Worm (Caenorhabditis elegans) whole organism, midembryonic: Measurements from ENCODE around the gene cest-5.1.

Experiments used
- T22C8.4 ChIP-seq: fragments of 200-800 bp; sonication (Bioruptor generic); IDR thresholded peaks from 2 replicates; pipeline ENCODE4 v1.3.6; 2022; ENCODE audit warnings: missing genetic modification characterization, missing compliant biosample characterization
- cog-1 ChIP-seq: sonication (generic microtip); optimal IDR thresholded peaks from 2 replicates; lab custom pipeline; 2016; ENCODE audit warnings: missing genetic modification characterization, missing compliant biosample characterization
- flt-1 ChIP-seq: fragments of 200-800 bp; sonication (Bioruptor generic); IDR thresholded peaks from 2 replicates; pipeline ENCODE4 v1.3.6; 2022; ENCODE audit warnings: missing genetic modification characterization, missing compliant biosample characterization
- klf-2 ChIP-seq: fragments of 200-800 bp; sonication (Bioruptor generic); conservative IDR thresholded peaks from 2 replicates; pipeline ENCODE4 v1.3.6; 2022; ENCODE audit warnings: missing genetic modification reagents, missing genetic modification characterization, missing compliant biosample characterization
- med-1 ChIP-seq: sonication (generic microtip); optimal IDR thresholded peaks from 2 replicates; lab custom pipeline; 2017; ENCODE audit warnings: missing genetic modification characterization, mild to moderate bottlenecking, missing compliant biosample characterization, antibody characterized with exemption, missing genetic modification reagents; ENCODE audit not compliant: insufficient read depth
- ref-1 ChIP-seq: fragments of 200-800 bp; sonication (Bioruptor generic); conservative IDR thresholded peaks from 2 replicates; pipeline ENCODE4 v1.3.6; 2022; ENCODE audit warnings: missing genetic modification reagents, missing genetic modification characterization, missing compliant biosample characterization
- tab-1 ChIP-seq: fragments of 200-800 bp; sonication (Bioruptor generic); IDR thresholded peaks from 2 replicates; pipeline ENCODE4 v1.3.6; 2022; ENCODE audit warnings: missing genetic modification characterization, missing compliant biosample characterization
- ztf-23 ChIP-seq: fragments of 200-800 bp; sonication (Bioruptor generic); IDR thresholded peaks from 2 replicates; pipeline ENCODE4 v1.3.6; 2022; ENCODE audit warnings: missing genetic modification reagents, missing genetic modification characterization, missing compliant biosample characterization
- ztf-29 ChIP-seq: fragments of 200-800 bp; sonication (Bioruptor generic); IDR thresholded peaks from 2 replicates; pipeline ENCODE4 v1.3.6; 2022; ENCODE audit warnings: missing genetic modification reagents, missing genetic modification characterization, missing compliant biosample characterization

Gene cest-5.1

DNA sequence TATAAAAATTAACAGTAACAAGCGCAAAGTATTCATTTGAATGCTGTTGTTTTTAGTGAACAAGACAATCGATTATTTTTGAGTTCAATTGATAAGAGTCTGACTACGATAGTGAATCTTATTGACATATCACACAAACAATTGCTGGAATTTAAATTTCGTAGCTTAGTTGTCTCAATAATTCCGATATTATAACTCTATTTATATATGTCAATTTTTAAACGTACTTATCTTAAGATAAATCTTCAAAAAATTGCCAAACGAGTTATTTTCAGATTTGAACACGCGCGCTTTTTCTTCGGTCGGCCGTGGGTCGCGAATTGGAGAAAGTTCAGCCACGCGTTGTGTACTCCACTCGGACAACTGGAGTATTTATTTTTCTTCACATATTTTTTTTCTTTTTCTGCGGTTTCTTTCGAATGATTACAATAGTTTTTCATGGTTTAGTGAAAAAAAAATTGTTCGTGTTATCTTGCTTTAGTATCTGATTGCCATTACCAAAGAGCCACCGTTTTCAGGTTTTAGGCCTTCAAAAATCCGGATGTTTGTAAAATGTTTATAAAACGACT lies at the start of gene cest-5.1, which contains the start of gene C01B10.9:
Gene cest-5.1 (minus strand): TSS at position 51 of the 569 bp plus-strand sequence.
Gene C01B10.9 (plus strand): TSS at position 519 of the 569 bp plus-strand sequence.
- peak; percentile 9 for TF ChIP-seq cog-1
- TF ChIP-seq klf-2 (GFP tag; lab: Robert Waterston, UW): no peak
- no peak; the same call in 1 of the 2 replicates for TF ChIP-seq flt-1 (GFP tag; lab: Robert Waterston, UW)
- TF ChIP-seq med-1: no peak
- no peak for TF ChIP-seq ztf-29 (GFP tag; lab: Robert Waterston, UW)
- no peak for TF ChIP-seq ztf-23 (GFP tag; lab: Robert Waterston, UW)
- no peak for TF ChIP-seq tab-1 (GFP tag; lab: Robert Waterston, UW)
- no peak for TF ChIP-seq ref-1 (GFP tag; lab: Robert Waterston, UW)
- TF ChIP-seq T22C8.4: 0 out of 2 replicates have a peak, but pooled peaks have one; percentile 27

ce11 chrIV:6667898-6668297 lies 36.3 kb upstream of the cest-5.1 start, which contains the start of gene Y73B6A.1:
TSS of gene Y73B6A.1 (minus strand) at chrIV:6667998.
- TF ChIP-seq tab-1 (GFP tag; lab: Robert Waterston, UW) (no peak), klf-2 (GFP tag; lab: Robert Waterston, UW) (no peak), cog-1 (no peak), ztf-29 (GFP tag; lab: Robert Waterston, UW) (no peak), ref-1 (GFP tag; lab: Robert Waterston, UW) (no peak), ztf-23 (GFP tag; lab: Robert Waterston, UW) (no peak), flt-1 (GFP tag; lab: Robert Waterston, UW) (no peak), med-1 (no peak), T22C8.4 (no peak)

DNA sequence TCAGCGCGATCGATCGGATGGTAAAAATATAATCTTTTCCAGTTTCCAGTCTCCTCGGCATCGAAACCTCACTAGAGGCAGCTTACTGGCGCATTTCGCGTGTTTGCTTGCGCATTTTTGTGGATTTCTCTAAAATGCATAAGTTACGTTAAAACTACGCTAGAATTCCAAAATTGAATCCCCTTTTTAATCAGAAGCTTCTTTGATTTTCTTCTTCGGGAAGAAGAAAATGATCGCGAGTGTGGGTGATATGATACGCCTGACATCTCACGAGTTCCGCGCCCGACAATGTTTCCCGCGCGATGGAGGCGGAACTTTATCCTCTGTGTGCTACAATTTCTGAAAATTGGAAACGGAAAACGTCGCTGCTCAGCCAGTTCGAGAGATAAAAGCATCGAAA lies 32.8 kb upstream of the cest-5.1 start:
- TF ChIP-seq tab-1 (GFP tag; lab: Robert Waterston, UW) (no peak), T22C8.4 (no peak), flt-1 (GFP tag; lab: Robert Waterston, UW) (no peak), ztf-23 (GFP tag; lab: Robert Waterston, UW) (no peak), klf-2 (GFP tag; lab: Robert Waterston, UW) (no peak), cog-1 (no peak), ref-1 (GFP tag; lab: Robert Waterston, UW) (no peak), ztf-29 (GFP tag; lab: Robert Waterston, UW) (no peak), med-1 (no peak)

ce11 chrIV:6657519-6658031 lies 26.0 kb upstream of the cest-5.1 start, which contains the start of gene C01B10.11:
TSS of gene C01B10.11 (plus strand) at chrIV:6657981.
- no peak for TF ChIP-seq cog-1
- TF ChIP-seq tab-1 (GFP tag; lab: Robert Waterston, UW): no peak
- no peak for TF ChIP-seq med-1
- no peak for TF ChIP-seq ztf-23 (GFP tag; lab: Robert Waterston, UW)
- no peak for TF ChIP-seq klf-2 (GFP tag; lab: Robert Waterston, UW)
- no peak for TF ChIP-seq ref-1 (GFP tag; lab: Robert Waterston, UW)
- TF ChIP-seq flt-1 (GFP tag; lab: Robert Waterston, UW): no peak
- no peak for TF ChIP-seq ztf-29 (GFP tag; lab: Robert Waterston, UW)
- TF ChIP-seq T22C8.4: no peak

DNA sequence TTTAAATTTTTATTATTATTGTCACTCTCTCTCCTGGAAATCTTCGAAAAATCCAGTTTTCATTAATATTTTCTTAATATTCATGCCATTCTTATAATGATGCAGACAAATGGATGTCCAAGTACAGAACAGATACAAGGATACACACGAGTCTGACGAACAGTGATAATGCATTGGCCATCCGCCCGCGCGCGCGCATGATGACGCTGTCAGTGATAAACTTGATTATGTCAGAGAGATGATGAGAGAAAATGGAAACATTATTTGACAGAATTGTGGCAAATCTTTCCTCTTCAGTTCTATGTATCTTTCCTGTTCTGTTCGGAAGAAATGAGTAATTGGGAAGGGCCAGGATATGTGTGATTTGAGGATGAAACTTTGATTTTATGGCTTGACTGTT lies 24.2 kb upstream of the cest-5.1 start:
- TF ChIP-seq tab-1 (GFP tag; lab: Robert Waterston, UW) (no peak), ref-1 (GFP tag; lab: Robert Waterston, UW) (no peak), flt-1 (GFP tag; lab: Robert Waterston, UW) (no peak), ztf-23 (GFP tag; lab: Robert Waterston, UW) (no peak), med-1 (no peak), T22C8.4 (no peak), klf-2 (GFP tag; lab: Robert Waterston, UW) (no peak), ztf-29 (GFP tag; lab: Robert Waterston, UW) (no peak)

- TF ChIP-seq flt-1 (GFP tag; lab: Robert Waterston, UW): no peak
- TF ChIP-seq ref-1 (GFP tag; lab: Robert Waterston, UW): no peak
- TF ChIP-seq med-1: no peak
- no peak for TF ChIP-seq klf-2 (GFP tag; lab: Robert Waterston, UW)
- TF ChIP-seq tab-1 (GFP tag; lab: Robert Waterston, UW): no peak
- TF ChIP-seq cog-1: no peak
- no peak for TF ChIP-seq T22C8.4
- no peak for TF ChIP-seq ztf-29 (GFP tag; lab: Robert Waterston, UW)
- no peak for TF ChIP-seq ztf-23 (GFP tag; lab: Robert Waterston, UW)
Measured at ce11 chrIV:6653663-6654201, 22.2 kb upstream of the cest-5.1 start.

DNA sequence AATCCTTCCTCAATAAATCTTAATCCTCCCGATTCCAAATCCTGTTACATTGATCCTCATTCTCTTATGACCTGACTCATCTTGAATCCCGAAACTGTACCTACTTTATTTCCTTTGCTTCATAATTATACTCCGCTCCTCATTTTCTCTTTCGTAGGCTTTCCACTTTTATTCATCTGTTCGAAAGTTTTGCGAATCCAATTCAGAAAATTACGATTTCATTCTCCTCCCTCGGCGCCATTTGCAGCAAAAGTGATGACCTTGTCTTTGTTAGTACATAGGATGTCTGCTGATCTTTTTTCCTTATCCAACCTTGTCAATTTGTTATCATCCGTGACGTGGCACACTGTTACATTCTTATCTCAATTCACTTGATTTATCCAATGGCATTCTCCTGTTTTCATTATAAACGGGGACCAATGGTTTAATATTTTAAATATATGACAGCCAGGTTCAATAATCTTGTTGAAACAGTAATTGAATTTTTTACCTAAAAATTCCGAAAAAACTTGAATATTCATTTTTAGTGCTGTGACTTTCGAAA lies 21.0 kb upstream of the cest-5.1 start:
- TF ChIP-seq flt-1 (GFP tag; lab: Robert Waterston, UW) (no peak), cog-1 (no peak), med-1 (no peak), tab-1 (GFP tag; lab: Robert Waterston, UW) (no peak), T22C8.4 (no peak), ztf-23 (GFP tag; lab: Robert Waterston, UW) (no peak), klf-2 (GFP tag; lab: Robert Waterston, UW) (no peak)

- TF ChIP-seq med-1 (no peak), ref-1 (GFP tag; lab: Robert Waterston, UW) (no peak), ztf-23 (GFP tag; lab: Robert Waterston, UW) (peak; percentile 62), klf-2 (GFP tag; lab: Robert Waterston, UW) (no peak), ztf-29 (GFP tag; lab: Robert Waterston, UW) (no peak), flt-1 (GFP tag; lab: Robert Waterston, UW) (0 out of 2 replicates have a peak, but pooled peaks have one; percentile 37), cog-1 (peak; percentile 86), tab-1 (GFP tag; lab: Robert Waterston, UW) (0 out of 2 replicates have a peak, but pooled peaks have one; percentile 19), T22C8.4 (no peak)
Measured at ce11 chrIV:6648625-6649024, 17.1 kb upstream of the cest-5.1 start.

ce11 chrIV:6646905-6647304 lies 15.4 kb upstream of the cest-5.1 start:
- TF ChIP-seq ref-1 (GFP tag; lab: Robert Waterston, UW) (no peak), ztf-29 (GFP tag; lab: Robert Waterston, UW) (no peak), tab-1 (GFP tag; lab: Robert Waterston, UW) (no peak), cog-1 (no peak), T22C8.4 (no peak), ztf-23 (GFP tag; lab: Robert Waterston, UW) (no peak), klf-2 (GFP tag; lab: Robert Waterston, UW) (no peak), med-1 (no peak), flt-1 (GFP tag; lab: Robert Waterston, UW) (no peak)
